Fruit fly (Drosophila melanogaster) whole organism, embryonic: ENCODE measurements around the gene CG13893.

ENCODE experiments used
- ATbp ChIP-seq: fragments of 200-800 bp; sonication (Bioruptor generic); optimal IDR thresholded peaks from 2 replicates; lab custom pipeline; 2017; ENCODE audit warnings: missing biosample characterization, mild to moderate bottlenecking, missing genetic modification characterization, missing genetic modification reagents
- Aef1 ChIP-seq: fragments of 200-800 bp; sonication (Bioruptor generic); IDR thresholded peaks from 3 replicates; pipeline ENCODE4 v1.3.6; 2022; ENCODE audit warnings: missing biosample characterization, missing genetic modification characterization
- Atf-2 ChIP-seq: fragments of 200-800 bp; sonication (Bioruptor generic); optimal IDR thresholded peaks from 2 replicates; lab custom pipeline; 2016; ENCODE audit warnings: missing biosample characterization, missing genetic modification characterization
- Bgb ChIP-seq: fragments of 200-800 bp; sonication (Bioruptor generic); IDR thresholded peaks from 2 replicates; pipeline ENCODE4 v1.3.6; 2022; ENCODE audit warnings: missing biosample characterization, missing genetic modification characterization; ENCODE audit not compliant: partially characterized antibody
- CG10366 ChIP-seq: fragments of 200-800 bp; sonication (Bioruptor generic); IDR thresholded peaks from 2 replicates; pipeline ENCODE4 v1.3.6; 2022; ENCODE audit warnings: missing biosample characterization, missing genetic modification characterization
- CG11093 ChIP-seq: fragments of 200-800 bp; sonication (Bioruptor generic); IDR thresholded peaks from 3 replicates; pipeline ENCODE4 v1.3.6; 2022; ENCODE audit warnings: missing biosample characterization, missing genetic modification characterization
- CG11456 ChIP-seq: fragments of 200-800 bp; sonication (Bioruptor generic); IDR thresholded peaks from 3 replicates; pipeline ENCODE4 v1.3.6; 2022; ENCODE audit warnings: missing biosample characterization, missing genetic modification characterization
- CG11723 ChIP-seq: fragments of 200-800 bp; sonication (Bioruptor generic); optimal IDR thresholded peaks from 2 replicates; lab custom pipeline; 2017; ENCODE audit warnings: missing biosample characterization, mild to moderate bottlenecking, missing genetic modification characterization
- CG12071 ChIP-seq: fragments of 200-800 bp; sonication (Bioruptor generic); optimal IDR thresholded peaks from 3 replicates; lab custom pipeline; 2018; ENCODE audit warnings: missing biosample characterization, mild to moderate bottlenecking, missing genetic modification characterization
- CG1233 ChIP-seq: fragments of 200-800 bp; sonication (Bioruptor generic); optimal IDR thresholded peaks from 4 replicates; lab custom pipeline; 2018; ENCODE audit warnings: missing biosample characterization, mild to moderate bottlenecking, missing genetic modification characterization
- CG13287 ChIP-seq: fragments of 200-800 bp; sonication (Bioruptor generic); IDR thresholded peaks from 2 replicates; pipeline ENCODE4 v1.3.6; 2022; ENCODE audit warnings: missing biosample characterization, missing genetic modification characterization; ENCODE audit not compliant: partially characterized antibody
- CG15011 ChIP-seq: fragments of 200-800 bp; sonication (Bioruptor generic); optimal IDR thresholded peaks from 3 replicates; lab custom pipeline; 2018; ENCODE audit warnings: missing biosample characterization, mild to moderate bottlenecking, missing genetic modification characterization
- CG15479 ChIP-seq: fragments of 200-800 bp; sonication (Bioruptor generic); optimal IDR thresholded peaks from 3 replicates; lab custom pipeline; 2019; ENCODE audit warnings: missing biosample characterization, mild to moderate bottlenecking, missing genetic modification characterization, moderate library complexity
- CG1647 ChIP-seq: fragments of 200-800 bp; sonication (Bioruptor generic); optimal IDR thresholded peaks from 3 replicates; lab custom pipeline; 2016; ENCODE audit warnings: missing biosample characterization, missing genetic modification characterization
- CG16863 ChIP-seq: fragments of 200-800 bp; sonication (Bioruptor generic); optimal IDR thresholded peaks from 3 replicates; lab custom pipeline; 2016; ENCODE audit warnings: missing biosample characterization, missing genetic modification characterization
- CG17568 ChIP-seq: fragments of 200-800 bp; sonication (Bioruptor generic); optimal IDR thresholded peaks from 2 replicates; lab custom pipeline; 2018; ENCODE audit warnings: missing biosample characterization, mild to moderate bottlenecking, missing genetic modification characterization, moderate library complexity
- CG18262 ChIP-seq: fragments of 200-800 bp; optimal IDR thresholded peaks from 3 replicates; lab custom pipeline; 2019; ENCODE audit warnings: missing biosample characterization, mild to moderate bottlenecking, missing genetic modification characterization, moderate library complexity
- CG18476 ChIP-seq: fragments of 200-800 bp; sonication (Bioruptor generic); optimal IDR thresholded peaks from 2 replicates; lab custom pipeline; 2016; ENCODE audit warnings: missing biosample characterization, mild to moderate bottlenecking, missing genetic modification characterization
- CG32767 ChIP-seq: fragments of 200-800 bp; sonication (Bioruptor generic); IDR thresholded peaks from 2 replicates; pipeline ENCODE4 v1.3.6; 2022; ENCODE audit warnings: missing biosample characterization, missing genetic modification characterization
- CG43689 ChIP-seq: fragments of 200-800 bp; sonication (Bioruptor generic); IDR thresholded peaks from 2 replicates; pipeline ENCODE4 v1.3.6; 2022; ENCODE audit warnings: missing biosample characterization, missing genetic modification characterization
- CG5180 ChIP-seq: fragments of 200-800 bp; sonication (Bioruptor generic); optimal IDR thresholded peaks from 3 replicates; lab custom pipeline; 2017; ENCODE audit warnings: missing biosample characterization, missing genetic modification characterization, mild to moderate bottlenecking, moderate library complexity, missing genetic modification reagents
- CG8765 ChIP-seq: fragments of 200-800 bp; sonication (Bioruptor generic); IDR thresholded peaks from 2 replicates; pipeline ENCODE4 v1.3.6; 2022; ENCODE audit warnings: missing biosample characterization, missing genetic modification characterization
- CG9817 ChIP-seq: fragments of 200-800 bp; sonication (Bioruptor generic); optimal IDR thresholded peaks from 2 replicates; lab custom pipeline; 2018; ENCODE audit warnings: missing biosample characterization, mild to moderate bottlenecking, missing genetic modification characterization, moderate library complexity
- Camta ChIP-seq: fragments of 200-800 bp; sonication (Bioruptor generic); optimal IDR thresholded peaks from 2 replicates; lab custom pipeline; 2016; ENCODE audit warnings: missing biosample characterization, missing genetic modification characterization
- Dip2 ChIP-seq: fragments of 200-800 bp; sonication (Bioruptor generic); IDR thresholded peaks from 2 replicates; pipeline ENCODE4 v1.3.6; 2022; ENCODE audit warnings: missing biosample characterization, missing genetic modification characterization
- Eip74EF ChIP-seq, 2 experiments: fragments of 200-800 bp in 1 of 2; fragments of >200 bp in 1 of 2; sonication (Bioruptor generic) in 1 of 2; optimal IDR thresholded peaks; 2 replicates each; lab custom pipeline; 2017 to 2019; ENCODE audit warnings: missing biosample characterization in 2 of 2, missing genetic modification characterization in 2 of 2, mild to moderate bottlenecking in 1 of 2, moderate library complexity in 1 of 2
- Fer1 ChIP-seq: fragments of 200-800 bp; sonication (Bioruptor generic); optimal IDR thresholded peaks from 2 replicates; lab custom pipeline; 2017; ENCODE audit warnings: missing biosample characterization, mild to moderate bottlenecking, missing genetic modification characterization
- Gsc ChIP-seq: fragments of 200-800 bp; sonication (Bioruptor generic); IDR thresholded peaks from 2 replicates; pipeline ENCODE4 v1.3.6; 2022; ENCODE audit warnings: missing biosample characterization, missing genetic modification characterization
- Hr3 ChIP-seq: fragments of 200-800 bp; sonication (Bioruptor generic); optimal IDR thresholded peaks from 3 replicates; lab custom pipeline; 2016; ENCODE audit warnings: missing biosample characterization, missing genetic modification characterization
- Hr78 ChIP-seq, 2 experiments: fragments of 200-800 bp in 1 of 2; fragments of >200 bp in 1 of 2; sonication (Bioruptor generic) in 1 of 2; optimal IDR thresholded peaks; 2 replicates each; lab custom pipeline; 2017 to 2019; ENCODE audit warnings: missing biosample characterization in 2 of 2, missing genetic modification characterization in 2 of 2, mild to moderate bottlenecking in 1 of 2, moderate library complexity in 1 of 2
- Mad ChIP-seq: fragments of 200-800 bp; sonication (Bioruptor generic); optimal IDR thresholded peaks from 2 replicates; lab custom pipeline; 2016; ENCODE audit warnings: missing biosample characterization, missing genetic modification characterization
- NC2α ChIP-seq: fragments of 200-800 bp; sonication (Bioruptor generic); optimal IDR thresholded peaks from 2 replicates; lab custom pipeline; 2016; ENCODE audit warnings: missing biosample characterization, missing genetic modification characterization
- NfI ChIP-seq: fragments of 200-800 bp; sonication (Bioruptor generic); optimal IDR thresholded peaks from 3 replicates; lab custom pipeline; 2018; ENCODE audit warnings: missing biosample characterization, mild to moderate bottlenecking, missing genetic modification characterization, moderate library complexity
- Sry-β ChIP-seq: fragments of 200-800 bp; sonication (Bioruptor generic); optimal IDR thresholded peaks from 2 replicates; lab custom pipeline; 2018; ENCODE audit warnings: missing biosample characterization, mild to moderate bottlenecking, missing genetic modification characterization, moderate library complexity
- aop ChIP-seq: fragments of 200-800 bp; sonication (Bioruptor generic); IDR thresholded peaks from 2 replicates; pipeline ENCODE4 v1.3.6; 2022; ENCODE audit warnings: missing biosample characterization, missing genetic modification characterization
- ase ChIP-seq: fragments of 200-800 bp; sonication (Bioruptor generic); IDR thresholded peaks from 3 replicates; pipeline ENCODE4 v1.3.6; 2022; ENCODE audit warnings: missing biosample characterization, missing genetic modification characterization
- crol ChIP-seq: fragments of 200-800 bp; sonication (Bioruptor generic); IDR thresholded peaks from 2 replicates; pipeline ENCODE4 v1.3.6; 2022; ENCODE audit warnings: missing biosample characterization, missing genetic modification characterization
- dati ChIP-seq: fragments of 200-800 bp; sonication (Bioruptor generic); IDR thresholded peaks from 2 replicates; pipeline ENCODE4 v1.3.6; 2022; ENCODE audit warnings: missing biosample characterization, missing genetic modification characterization
- hb ChIP-seq: fragments of 200-800 bp; sonication (Bioruptor generic); IDR thresholded peaks from 3 replicates; pipeline ENCODE4 v1.3.6; 2022; ENCODE audit warnings: missing biosample characterization, missing genetic modification characterization; ENCODE audit not compliant: partially characterized antibody
- inv ChIP-seq: fragments of 200-800 bp; sonication (Bioruptor generic); IDR thresholded peaks from 2 replicates; pipeline ENCODE4 v1.3.6; 2022; ENCODE audit warnings: missing biosample characterization, missing genetic modification characterization; ENCODE audit not compliant: partially characterized antibody
- kni ChIP-seq: fragments of 200-800 bp; sonication (Bioruptor generic); optimal IDR thresholded peaks from 3 replicates; lab custom pipeline; 2017; ENCODE audit warnings: mild to moderate bottlenecking, missing biosample characterization, missing genetic modification reagents, missing genetic modification characterization
- odd ChIP-seq: fragments of 200-800 bp; sonication (Bioruptor generic); optimal IDR thresholded peaks from 2 replicates; lab custom pipeline; 2017; ENCODE audit warnings: missing biosample characterization, mild to moderate bottlenecking, missing genetic modification characterization
- pzg ChIP-seq: fragments of 200-800 bp; sonication (Bioruptor generic); optimal IDR thresholded peaks from 3 replicates; lab custom pipeline; 2018; ENCODE audit warnings: missing biosample characterization, mild to moderate bottlenecking, missing genetic modification characterization, moderate library complexity
- rib ChIP-seq: fragments of 200-800 bp; sonication (Bioruptor generic); IDR thresholded peaks from 2 replicates; pipeline ENCODE4 v1.3.6; 2022; ENCODE audit warnings: missing biosample characterization, missing genetic modification characterization
- sd ChIP-seq: fragments of 200-800 bp; sonication (Bioruptor generic); optimal IDR thresholded peaks from 3 replicates; lab custom pipeline; 2018; ENCODE audit warnings: missing biosample characterization, mild to moderate bottlenecking, missing genetic modification characterization, moderate library complexity
- seq ChIP-seq: fragments of 200-800 bp; sonication (Bioruptor generic); IDR thresholded peaks from 2 replicates; pipeline ENCODE4 v1.3.6; 2022; ENCODE audit warnings: missing biosample characterization, missing genetic modification characterization
- sisA ChIP-seq: fragments of 200-800 bp; sonication (Bioruptor generic); IDR thresholded peaks from 2 replicates; pipeline ENCODE4 v1.3.6; 2022; ENCODE audit warnings: missing biosample characterization, missing genetic modification characterization
- wor ChIP-seq: fragments of 200-800 bp; sonication (Bioruptor generic); IDR thresholded peaks from 2 replicates; pipeline ENCODE4 v1.3.6; 2022; ENCODE audit warnings: missing biosample characterization, missing genetic modification characterization
- zfh2 ChIP-seq: fragments of 200-800 bp; sonication (Bioruptor generic); optimal IDR thresholded peaks from 2 replicates; lab custom pipeline; 2016; ENCODE audit warnings: missing biosample characterization, missing genetic modification characterization

CG13893 gene

DNA sequence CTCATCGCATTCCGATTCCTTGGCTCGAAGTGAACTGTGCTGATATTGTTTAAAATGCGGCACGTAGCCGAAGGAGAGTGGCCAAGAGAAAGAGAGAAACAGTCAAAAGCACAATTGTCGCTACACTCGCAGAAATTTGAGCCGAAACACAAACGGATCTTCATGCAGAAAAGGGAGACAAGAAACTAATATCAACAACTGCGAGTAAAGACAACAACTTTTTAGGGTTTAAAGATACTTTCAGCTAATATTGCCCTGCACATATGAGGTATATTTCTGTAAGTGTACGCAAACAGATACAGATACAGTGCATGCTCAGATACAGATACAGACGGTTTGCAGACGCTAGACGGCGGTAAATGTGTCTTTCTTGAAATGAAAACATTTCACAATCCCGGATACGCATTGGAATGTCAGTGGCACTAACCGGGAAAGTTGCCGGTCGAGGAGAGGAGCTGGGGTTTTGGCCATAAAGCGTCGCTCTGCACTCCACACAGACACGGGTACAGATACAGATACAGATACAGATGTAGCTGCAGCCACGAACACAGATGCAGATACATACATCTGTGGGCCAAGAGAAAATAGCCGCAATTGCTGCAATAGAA, 40.4 kb upstream of the CG13893 start (continued):
- TF ChIP-seq CG1233: peak; percentile 81
- peak; percentile 91 for TF ChIP-seq CG16863 (GFP tag; lab: Kevin White, UChicago)
- peak; percentile 78 for TF ChIP-seq NC2α (GFP tag; lab: Kevin White, UChicago)
- peak in 1 of 2 experiments; percentile 84 for TF ChIP-seq Eip74EF (GFP tag; optimal IDR thresholded peaks at IDR 0.05; lab: Kevin White, UChicago)
- no peak for TF ChIP-seq CG13287
- peak in 1 of 2 experiments; percentile 60 for TF ChIP-seq Hr78 (GFP tag; optimal IDR thresholded peaks at IDR 0.05; lab: Kevin White, UChicago)
- peak; percentile 65; the same call in 1 of the 2 replicates for TF ChIP-seq seq (GFP tag; lab: Robert Waterston, UW)
- TF ChIP-seq CG8765 (GFP tag; lab: Robert Waterston, UW): peak; percentile 60
- TF ChIP-seq CG32767 (GFP tag; lab: Robert Waterston, UW): peak; percentile 79
- no peak for TF ChIP-seq rib
- peak; percentile 75 for TF ChIP-seq odd
- TF ChIP-seq Aef1 (GFP tag; lab: Robert Waterston, UW): peak; percentile 83
- peak; percentile 46 for TF ChIP-seq Sry-β
- TF ChIP-seq hb (GFP tag; lab: Robert Waterston, UW): no peak
- TF ChIP-seq CG11456 (GFP tag; lab: Robert Waterston, UW): peak; percentile 79; the same call in 2 of the 3 replicates
- TF ChIP-seq kni: peak; percentile 86
- TF ChIP-seq Hr3: peak; percentile 81
- TF ChIP-seq CG15479 (GFP tag; lab: Kevin White, UChicago): no peak
- peak; percentile 77 for TF ChIP-seq aop (GFP tag; lab: Robert Waterston, UW)
- peak; percentile 80 for TF ChIP-seq CG43689 (GFP tag; lab: Robert Waterston, UW)
- TF ChIP-seq crol (GFP tag; lab: Robert Waterston, UW): peak; percentile 24; the same call in 1 of the 2 replicates
- TF ChIP-seq Bgb (GFP tag; lab: Robert Waterston, UW): no peak
- TF ChIP-seq dati: peak; percentile 88
- TF ChIP-seq ATbp (GFP tag; lab: Kevin White, UChicago): peak; percentile 93
- TF ChIP-seq CG12071 (GFP tag; lab: Kevin White, UChicago): peak; percentile 90
- peak; percentile 79 for TF ChIP-seq Fer1
- no peak for TF ChIP-seq inv (GFP tag; lab: Robert Waterston, UW)
- TF ChIP-seq Atf-2 (GFP tag; lab: Kevin White, UChicago): peak; percentile 88
- peak; percentile 69 for TF ChIP-seq CG17568 (GFP tag; lab: Kevin White, UChicago)
- TF ChIP-seq NfI (GFP tag; lab: Kevin White, UChicago): peak; percentile 87
- peak; percentile 94 for TF ChIP-seq sisA (GFP tag; lab: Robert Waterston, UW)
- peak; percentile 75 for TF ChIP-seq CG11093 (GFP tag; lab: Robert Waterston, UW)
- TF ChIP-seq CG18476 (GFP tag; lab: Kevin White, UChicago): peak; percentile 72
- TF ChIP-seq Camta (GFP tag; lab: Kevin White, UChicago): peak; percentile 91
- TF ChIP-seq sd (tag; lab: Kevin White, UChicago): peak; percentile 79
- peak; percentile 85 for TF ChIP-seq wor (GFP tag; lab: Robert Waterston, UW)
- TF ChIP-seq pzg (GFP tag; lab: Kevin White, UChicago): no peak
- TF ChIP-seq ase (GFP tag; lab: Robert Waterston, UW): peak; percentile 85
- TF ChIP-seq CG18262 (tag; lab: Kevin White, UChicago): peak; percentile 87
- TF ChIP-seq Mad: peak; percentile 86
- peak; percentile 75 for TF ChIP-seq CG1647 (GFP tag; lab: Kevin White, UChicago)
- peak; percentile 76 for TF ChIP-seq CG5180 (GFP tag; lab: Kevin White, UChicago)
- TF ChIP-seq Dip2 (GFP tag; lab: Robert Waterston, UW): no peak; the same call in 1 of the 2 replicates
- peak; percentile 73 for TF ChIP-seq zfh2
- peak; percentile 83 for TF ChIP-seq Gsc (GFP tag; lab: Robert Waterston, UW)
- TF ChIP-seq CG11723 (GFP tag; lab: Kevin White, UChicago): peak; percentile 83
- peak; percentile 89 for TF ChIP-seq CG10366 (GFP tag; lab: Robert Waterston, UW)
- peak; percentile 31 for TF ChIP-seq CG15011
- peak; percentile 64 for TF ChIP-seq CG9817 (tag; lab: Kevin White, UChicago)
